Fruit fly (Drosophila melanogaster) whole organism: ENCODE measurements around the gene yellow-g.

Experiments
- pan ChIP-seq: fragments of >200 bp; optimal IDR thresholded peaks from 2 replicates; lab custom pipeline; 2017
- psq ChIP-seq: fragments of >200 bp; optimal IDR thresholded peaks from 2 replicates; lab custom pipeline; 2017
- usp ChIP-seq: fragments of >200 bp; optimal IDR thresholded peaks from 2 replicates; lab custom pipeline; 2017; ENCODE audit warnings: missing biosample characterization, missing genetic modification characterization, mixed read lengths

- TF ChIP-seq psq (no peak), pan (lab: Kevin White, UChicago) (no peak), usp (no peak)
Measured at dm6 chr3L:2273392-2273791, 823 bp upstream of the yellow-g start.
